Fruit fly (Drosophila melanogaster): ENCODE data around the gene RabGGTb.
A peak's percentile ranks its signal among the peaks of the same experiment; 100 is the strongest.

The RabGGTb gene

DNA sequence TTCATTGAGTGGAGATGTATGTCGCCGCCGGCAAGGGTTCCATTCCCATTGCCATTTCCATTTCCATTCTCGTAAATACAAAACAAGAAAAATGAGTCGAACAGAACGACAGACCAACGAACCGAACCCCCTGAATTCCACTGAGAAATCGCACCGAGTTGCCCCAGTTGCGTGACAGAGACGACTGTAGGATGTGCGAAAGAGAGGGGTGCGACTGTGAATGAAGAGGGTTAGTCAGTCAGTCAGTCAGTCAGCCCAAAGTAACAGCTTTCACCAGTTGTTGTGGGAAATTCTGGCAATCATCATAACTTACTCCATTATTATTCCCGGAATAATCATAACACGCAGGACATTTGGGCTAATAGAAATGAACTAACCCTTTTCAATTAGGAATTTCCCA is 19.3 kb downstream of the RabGGTb start (continued):
- no peak for TF ChIP-seq E2f1 (GFP tag; IDR thresholded peaks at IDR 0.05)
- 0 out of 3 replicates have a peak, but pooled peaks have one; percentile 12 for TF ChIP-seq CG16813 (GFP tag; IDR thresholded peaks at IDR 0.05; ENCODE audit: partially characterized antibody)
- no peak for TF ChIP-seq Bteb2 (GFP tag; optimal IDR thresholded peaks at IDR 0.05)
- TF ChIP-seq Med (GFP tag): peak; percentile 53
- TF ChIP-seq CG10321 (GFP tag; IDR thresholded peaks at IDR 0.05): peak; percentile 62; the same call in 1 of the 2 replicates
- TF ChIP-seq CG10209 (GFP tag; optimal IDR thresholded peaks at IDR 0.05): peak; percentile 57
- 0 out of 2 replicates have a peak, but pooled peaks have one; percentile 38 for TF ChIP-seq seq (GFP tag; IDR thresholded peaks at IDR 0.05)
- peak; percentile 31 for TF ChIP-seq Deaf1 (tag; optimal IDR thresholded peaks at IDR 0.05)
- no peak for TF ChIP-seq Hey (tag; optimal IDR thresholded peaks at IDR 0.05)
- no peak for TF ChIP-seq CG8290 (GFP tag; optimal IDR thresholded peaks at IDR 0.05)
- TF ChIP-seq CG8290 (tag; optimal IDR thresholded peaks at IDR 0.05): peak in 1 of 2 experiments; percentile 26

dm6 chr2L:2900392-2901028 is 21.6 kb downstream of the RabGGTb start:
- no peak for TF ChIP-seq CG6791 (GFP tag; IDR thresholded peaks at IDR 0.05; ENCODE audit: partially characterized antibody)
- no peak for TF ChIP-seq br (optimal IDR thresholded peaks at IDR 0.05)
- no peak for TF ChIP-seq sc (optimal IDR thresholded peaks at IDR 0.05)
- TF ChIP-seq sc (GFP tag; optimal IDR thresholded peaks at IDR 0.05): no peak
- TF ChIP-seq cwo (GFP tag; optimal IDR thresholded peaks at IDR 0.05): peak; percentile 92
- no peak for TF ChIP-seq ATbp (GFP tag; optimal IDR thresholded peaks at IDR 0.05)
- TF ChIP-seq CG11695 (GFP tag; IDR thresholded peaks at IDR 0.05): 0 out of 3 replicates have a peak, but pooled peaks have one; percentile 8
- TF ChIP-seq Abd-B (GFP tag; optimal IDR thresholded peaks at IDR 0.05): no peak
- 0 out of 4 replicates have a peak, but pooled peaks have one; percentile 79 for TF ChIP-seq chinmo (GFP tag; IDR thresholded peaks at IDR 0.05; ENCODE audit: partially characterized antibody)
- TF ChIP-seq Fer3 (tag; optimal IDR thresholded peaks at IDR 0.05): no peak
- TF ChIP-seq luna (GFP tag; optimal IDR thresholded peaks at IDR 0.05): no peak
- TF ChIP-seq al (GFP tag; IDR thresholded peaks at IDR 0.05): no peak
- no peak for TF ChIP-seq CG2120 (GFP tag; optimal IDR thresholded peaks at IDR 0.05)
- 0 out of 2 replicates have a peak, but pooled peaks have one; percentile 12 for TF ChIP-seq CG32772 (GFP tag; IDR thresholded peaks at IDR 0.05)
- no peak for TF ChIP-seq Nf-YA (GFP tag; IDR thresholded peaks at IDR 0.05)
- no peak for TF ChIP-seq ap (GFP tag; IDR thresholded peaks at IDR 0.05)
- no peak for TF ChIP-seq so (GFP tag; IDR thresholded peaks at IDR 0.05)
- TF ChIP-seq CG5180 (GFP tag; optimal IDR thresholded peaks at IDR 0.05): no peak
- peak; percentile 73 for TF ChIP-seq sqz (GFP tag; optimal IDR thresholded peaks at IDR 0.05)
- no peak for TF ChIP-seq dpn (GFP tag; optimal IDR thresholded peaks at IDR 0.05)
- no peak for TF ChIP-seq CG7786 (GFP tag; optimal IDR thresholded peaks at IDR 0.05)
- no peak for TF ChIP-seq CG30020 (tag; optimal IDR thresholded peaks at IDR 0.05)
- no peak for TF ChIP-seq wdn (GFP tag; IDR thresholded peaks at IDR 0.05)
- TF ChIP-seq sob (GFP tag; IDR thresholded peaks at IDR 0.05): no peak
- no peak for TF ChIP-seq run (tag; optimal IDR thresholded peaks at IDR 0.05)
- TF ChIP-seq CG3995 (GFP tag; optimal IDR thresholded peaks at IDR 0.05): no peak
- TF ChIP-seq usp (GFP tag; optimal IDR thresholded peaks at IDR 0.05): no peak
- no peak for TF ChIP-seq Doc3 (GFP tag; IDR thresholded peaks at IDR 0.05; ENCODE audit: partially characterized antibody)
- TF ChIP-seq hth (optimal IDR thresholded peaks at IDR 0.05): no peak
- TF ChIP-seq phol (tag; optimal IDR thresholded peaks at IDR 0.05): no peak
- no peak for TF ChIP-seq D (optimal IDR thresholded peaks at IDR 0.05)
- TF ChIP-seq D (GFP tag; optimal IDR thresholded peaks at IDR 0.05): no peak
- no peak for TF ChIP-seq Ssrp (tag; optimal IDR thresholded peaks at IDR 0.05)
- TF ChIP-seq CG15011 (GFP tag; optimal IDR thresholded peaks at IDR 0.05): no peak
- no peak for TF ChIP-seq CG13894 (tag; optimal IDR thresholded peaks at IDR 0.05)
- TF ChIP-seq Jarid2 (GFP tag; optimal IDR thresholded peaks at IDR 0.05): no peak
- TF ChIP-seq CG10321 (GFP tag; IDR thresholded peaks at IDR 0.05): peak; percentile 63; the same call in 1 of the 2 replicates
- no peak for TF ChIP-seq fd96Cb (tag; optimal IDR thresholded peaks at IDR 0.05)
- no peak for TF ChIP-seq CG1602 (GFP tag; optimal IDR thresholded peaks at IDR 0.05)
- peak; percentile 23 for TF ChIP-seq ERR (GFP tag; optimal IDR thresholded peaks at IDR 0.05)

Measured in whole organism, embryonic.